Fruit fly (Drosophila melanogaster) whole organism, wandering third instar larva: ENCODE data around the gene CG31913.

Experiments
- Abd-B ChIP-seq: fragments of >200 bp; optimal IDR thresholded peaks from 2 replicates; lab custom pipeline; 2017; ENCODE audit warnings: missing biosample characterization, missing genetic modification characterization
- CG32264 ChIP-seq: fragments of 200-800 bp; sonication (Bioruptor generic); optimal IDR thresholded peaks from 2 replicates; lab custom pipeline; 2016; ENCODE audit warnings: missing biosample characterization, missing genetic modification characterization
- CG9705 ChIP-seq: fragments of 200-800 bp; sonication (Bioruptor generic); optimal IDR thresholded peaks from 2 replicates; lab custom pipeline; 2018; ENCODE audit warnings: missing biosample characterization, mild to moderate bottlenecking, missing genetic modification characterization
- CrebA ChIP-seq: fragments of 200-800 bp; sonication (Bioruptor generic); optimal IDR thresholded peaks from 2 replicates; lab custom pipeline; 2016; ENCODE audit warnings: missing biosample characterization, mild to moderate bottlenecking, missing genetic modification characterization, borderline replicate concordance
- Dfd ChIP-seq: fragments of >200 bp; optimal IDR thresholded peaks from 2 replicates; lab custom pipeline; 2017; ENCODE audit warnings: missing biosample characterization, missing genetic modification characterization
- Dif ChIP-seq: fragments of 200-275, 200-300 bp; sonication (Bioruptor generic); optimal IDR thresholded peaks from 2 replicates; lab custom pipeline; 2018; ENCODE audit warnings: missing biosample characterization, missing genetic modification characterization; ENCODE audit not compliant: partially characterized antibody
- GATAd ChIP-seq: sonication (Bioruptor generic); optimal IDR thresholded peaks from 2 replicates; lab custom pipeline; 2016; ENCODE audit warnings: missing biosample characterization, missing genetic modification characterization
- HLH106 ChIP-seq: fragments of 200-800 bp; optimal IDR thresholded peaks from 3 replicates; lab custom pipeline; 2019; ENCODE audit warnings: missing biosample characterization, mild to moderate bottlenecking, missing genetic modification characterization, moderate library complexity
- Hnf4 ChIP-seq: fragments of 200-800 bp; sonication (Bioruptor generic); optimal IDR thresholded peaks from 2 replicates; lab custom pipeline; 2016; ENCODE audit warnings: missing biosample characterization, mild to moderate bottlenecking, missing genetic modification characterization
- Hr78 ChIP-seq: fragments of >200 bp; optimal IDR thresholded peaks from 2 replicates; lab custom pipeline; 2017; ENCODE audit warnings: missing biosample characterization, missing genetic modification characterization
- Hr83 ChIP-seq: fragments of 200-300 bp; sonication (Bioruptor generic); optimal IDR thresholded peaks from 2 replicates; lab custom pipeline; 2016; ENCODE audit warnings: missing biosample characterization, mild to moderate bottlenecking, missing genetic modification characterization, moderate library complexity; ENCODE audit not compliant: poor library complexity, severe bottlenecking
- Jra ChIP-seq: sonication (Bioruptor generic); optimal IDR thresholded peaks from 2 replicates; lab custom pipeline; 2016; ENCODE audit warnings: missing biosample characterization, missing genetic modification characterization
- Mio ChIP-seq: sonication (Bioruptor generic); optimal IDR thresholded peaks from 2 replicates; lab custom pipeline; 2016; ENCODE audit warnings: missing biosample characterization, missing genetic modification characterization
- N ChIP-seq: fragments of >200 bp; optimal IDR thresholded peaks from 2 replicates; lab custom pipeline; 2018; ENCODE audit warnings: missing biosample characterization, missing external identifiers, missing genetic modification characterization
- OdsH ChIP-seq: fragments of 200-800 bp; sonication (Bioruptor generic); optimal IDR thresholded peaks from 2 replicates; lab custom pipeline; 2016; ENCODE audit warnings: missing biosample characterization, mild to moderate bottlenecking, missing genetic modification characterization
- Rel ChIP-seq, 2 experiments: fragments of 200-800 bp; sonication (Bioruptor generic) in 1 of 2; optimal IDR thresholded peaks; 2 replicates in 1 of 2; 3 replicates in 1 of 2; lab custom pipeline; 2016 to 2019; ENCODE audit warnings: mild to moderate bottlenecking in 2 of 2, missing biosample characterization in 2 of 2, missing genetic modification characterization in 2 of 2, moderate library complexity in 1 of 2
- Sp1 ChIP-seq: fragments of 200-800 bp; sonication (Bioruptor generic); optimal IDR thresholded peaks from 3 replicates; lab custom pipeline; 2019; ENCODE audit warnings: missing biosample characterization, mild to moderate bottlenecking, missing genetic modification characterization, moderate library complexity
- Vsx2 ChIP-seq: fragments of 200-300, 225-300 bp; sonication (Bioruptor generic); optimal IDR thresholded peaks from 2 replicates; lab custom pipeline; 2018; ENCODE audit warnings: missing biosample characterization, missing genetic modification characterization; ENCODE audit not compliant: partially characterized antibody
- br ChIP-seq: fragments of 200-800 bp; sonication (Bioruptor generic); optimal IDR thresholded peaks from 2 replicates; lab custom pipeline; 2016; ENCODE audit warnings: missing biosample characterization, missing genetic modification characterization
- brk ChIP-seq: fragments of 200-800 bp; sonication (Bioruptor generic); optimal IDR thresholded peaks from 2 replicates; lab custom pipeline; 2016; ENCODE audit warnings: missing biosample characterization, mild to moderate bottlenecking, missing genetic modification characterization
- dl ChIP-seq, 2 experiments: fragments of 175-275, 200-275 bp in 1 of 2; fragments of 200-275 bp in 1 of 2; sonication (Bioruptor generic); optimal IDR thresholded peaks; lab custom pipeline; 2018; ENCODE audit warnings: mild to moderate bottlenecking in 2 of 2, missing biosample characterization in 2 of 2, missing genetic modification characterization in 2 of 2, moderate library complexity in 2 of 2; ENCODE audit not compliant: partially characterized antibody in 2 of 2, insufficient read depth in 1 of 2
- dsf ChIP-seq: sonication (Bioruptor generic); optimal IDR thresholded peaks from 2 replicates; lab custom pipeline; 2016; ENCODE audit warnings: missing biosample characterization, missing genetic modification characterization, borderline replicate concordance
- ey ChIP-seq: fragments of 200-800 bp; sonication (Bioruptor generic); optimal IDR thresholded peaks from 2 replicates; lab custom pipeline; 2016; ENCODE audit warnings: missing biosample characterization, missing genetic modification characterization
- foxo ChIP-seq, 2 experiments: fragments of 200-800 bp; sonication (Bioruptor generic); optimal IDR thresholded peaks; 2 replicates in 1 of 2; 3 replicates in 1 of 2; lab custom pipeline; 2016 to 2017; ENCODE audit warnings: missing biosample characterization in 2 of 2, missing genetic modification characterization in 2 of 2
- fru ChIP-seq: fragments of 200-800 bp; sonication (Bioruptor generic); optimal IDR thresholded peaks from 3 replicates; lab custom pipeline; 2016; ENCODE audit warnings: missing biosample characterization, mild to moderate bottlenecking, missing genetic modification characterization
- h ChIP-seq: fragments of 200-800 bp; sonication (Bioruptor generic); optimal IDR thresholded peaks from 3 replicates; lab custom pipeline; 2016; ENCODE audit warnings: missing biosample characterization, mild to moderate bottlenecking, missing genetic modification characterization
- lola ChIP-seq: fragments of >200 bp; optimal IDR thresholded peaks from 2 replicates; lab custom pipeline; 2017; ENCODE audit warnings: missing biosample characterization, missing genetic modification characterization
- pan ChIP-seq: fragments of >200 bp; optimal IDR thresholded peaks from 2 replicates; lab custom pipeline; 2017
- psq ChIP-seq: fragments of 200-800 bp; sonication (Bioruptor generic); optimal IDR thresholded peaks from 3 replicates; lab custom pipeline; 2017; ENCODE audit warnings: missing biosample characterization, mild to moderate bottlenecking, missing genetic modification characterization, moderate library complexity
- rgr ChIP-seq: fragments of 200-800 bp; sonication (Bioruptor generic); optimal IDR thresholded peaks from 3 replicates; lab custom pipeline; 2016; ENCODE audit warnings: missing biosample characterization, mild to moderate bottlenecking, missing genetic modification characterization
- sage ChIP-seq: fragments of 200-800 bp; sonication (Bioruptor generic); optimal IDR thresholded peaks from 2 replicates; lab custom pipeline; 2016; ENCODE audit warnings: missing biosample characterization, mild to moderate bottlenecking, missing genetic modification characterization
- tai ChIP-seq: sonication (Bioruptor generic); optimal IDR thresholded peaks from 2 replicates; lab custom pipeline; 2016; ENCODE audit warnings: missing biosample characterization, missing genetic modification characterization
- usp ChIP-seq: fragments of >200 bp; optimal IDR thresholded peaks from 2 replicates; lab custom pipeline; 2017; ENCODE audit warnings: missing biosample characterization, missing genetic modification characterization
- woc ChIP-seq: sonication (Bioruptor generic); optimal IDR thresholded peaks from 2 replicates; lab custom pipeline; 2016; ENCODE audit warnings: missing biosample characterization, mild to moderate bottlenecking, missing genetic modification characterization

Gene CG31913

DNA sequence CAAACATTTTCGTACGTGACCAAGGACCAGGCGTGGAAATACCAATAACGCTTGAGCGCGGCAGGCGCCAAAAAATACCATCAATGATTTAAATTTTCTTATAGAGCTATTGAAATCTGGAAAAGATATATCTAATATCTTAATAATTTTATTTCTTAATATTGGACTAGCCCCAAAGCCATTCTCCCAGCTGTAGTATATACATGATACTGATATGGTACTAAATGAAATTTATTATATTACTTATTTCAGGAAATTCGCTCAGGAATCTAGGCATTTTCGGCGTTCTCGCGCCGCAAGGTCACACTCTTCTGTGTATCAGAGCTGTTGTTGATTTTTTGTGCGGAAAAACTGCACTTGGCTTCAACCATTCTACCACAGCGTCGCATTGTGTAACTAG, 18.1 kb downstream of the CG31913 start, which contains the start of the genes CG14005 and CG7239:
Gene CG14005 (minus strand): TSS at position 50 of the 400 bp plus-strand sequence.
Gene CG7239 (plus strand): TSS at position 295 of the 400 bp plus-strand sequence.
- TF ChIP-seq foxo (GFP tag; optimal IDR thresholded peaks at IDR 0.05; lab: Kevin White, UChicago), result no peak
- no peak for TF ChIP-seq Rel (GFP tag; optimal IDR thresholded peaks at IDR 0.05; lab: Kevin White, UChicago)
- TF ChIP-seq Rel (tag; optimal IDR thresholded peaks at IDR 0.05; lab: Kevin White, UChicago), result peak; percentile 11
- no peak for TF ChIP-seq Hr83 (GFP tag; lab: Kevin White, UChicago)

DNA sequence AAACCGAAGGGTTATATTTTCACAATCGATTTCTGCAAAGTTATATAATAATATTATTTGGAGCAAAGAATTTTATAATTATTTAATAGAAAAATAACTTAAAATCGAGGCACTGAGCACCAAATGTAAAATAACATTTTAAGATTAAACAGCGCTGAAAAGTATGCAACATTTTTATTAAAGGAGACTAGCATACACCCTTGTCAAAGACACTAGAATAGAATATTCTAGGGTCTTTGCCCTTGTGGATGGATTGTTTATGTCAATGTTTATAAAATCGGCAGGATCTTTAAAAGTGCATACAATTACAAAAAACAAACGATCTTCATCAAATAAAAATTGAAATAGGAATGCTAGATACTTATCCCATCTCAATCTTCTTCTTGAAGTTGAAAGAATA, 20.2 kb downstream of the CG31913 start:
- TF ChIP-seq CG32264 (GFP tag; lab: Kevin White, UChicago) (no peak), Rel (GFP tag; optimal IDR thresholded peaks at IDR 0.05; lab: Kevin White, UChicago) (no peak), Rel (tag; optimal IDR thresholded peaks at IDR 0.05; lab: Kevin White, UChicago) (no peak), N (GFP tag; lab: Kevin White, UChicago) (no peak), Mio (GFP tag; lab: Kevin White, UChicago) (no peak), Jra (GFP tag; lab: Kevin White, UChicago) (no peak), CrebA (GFP tag; lab: Kevin White, UChicago) (no peak), Dfd (GFP tag; lab: Kevin White, UChicago) (no peak), fru (GFP tag; lab: Kevin White, UChicago) (no peak), Hr78 (no peak), Hr83 (GFP tag; lab: Kevin White, UChicago) (no peak), woc (no peak), ey (GFP tag; lab: Kevin White, UChicago) (no peak), Vsx2 (GFP tag; lab: Kevin White, UChicago) (no peak), pan (lab: Kevin White, UChicago) (no peak), GATAd (GFP tag; lab: Kevin White, UChicago) (no peak), Abd-B (no peak), HLH106 (no peak), psq (GFP tag; lab: Kevin White, UChicago) (no peak), tai (no peak), Hnf4 (GFP tag; lab: Kevin White, UChicago) (no peak)

DNA sequence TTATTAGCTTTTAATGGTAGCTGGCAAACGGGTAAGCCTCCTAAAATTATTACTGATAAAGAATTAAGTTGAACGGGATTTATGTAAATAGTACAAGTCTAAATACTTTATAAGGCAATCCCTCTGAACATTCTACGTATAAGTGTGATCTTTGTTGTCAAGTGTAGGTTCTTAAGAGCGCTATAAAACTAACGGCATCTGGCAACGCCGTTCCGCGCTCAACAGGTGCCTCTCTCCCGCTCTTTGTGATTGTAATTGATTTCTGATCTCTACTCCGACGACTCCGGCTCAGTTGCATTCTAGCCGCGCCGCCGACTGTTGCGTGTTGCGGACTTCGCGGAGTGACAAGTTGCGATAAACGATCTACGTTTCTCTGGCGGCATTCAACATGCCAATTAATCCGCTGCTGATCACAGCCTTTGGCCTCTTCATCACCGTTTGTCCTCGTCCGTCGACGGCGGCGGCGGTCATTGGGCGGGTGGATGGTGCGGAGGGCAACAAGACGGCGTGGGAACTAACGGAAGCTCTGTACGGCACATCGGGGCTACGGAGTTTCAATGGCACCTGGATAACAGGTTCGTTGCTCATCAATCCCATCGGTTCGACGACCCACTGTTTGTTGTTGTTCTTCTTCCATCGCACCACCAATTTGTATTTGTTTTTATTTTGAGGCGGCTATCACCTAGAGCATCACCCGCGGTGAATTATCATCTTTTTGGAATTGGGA, 21.4 kb downstream of the CG31913 start, which contains the start of gene CG11034:
Gene CG11034 (plus strand): TSS at position 305 of the 727 bp plus-strand sequence.
- TF ChIP-seq HLH106 (peak; percentile 27), Dif (GFP tag; lab: Kevin White, UChicago) (peak; percentile 26), CG9705 (no peak), br (peak; percentile 2), CrebA (GFP tag; lab: Kevin White, UChicago) (no peak), OdsH (GFP tag; lab: Kevin White, UChicago) (no peak), woc (peak; percentile 4), Vsx2 (GFP tag; lab: Kevin White, UChicago) (no peak), dl (GFP tag; optimal IDR thresholded peaks at IDR 0.05; lab: Kevin White, UChicago; ENCODE audit: insufficient read depth in 1 of 2, partially characterized antibody in 2 of 2) (peak; percentile 56 to 62), tai (no peak), Sp1 (GFP tag; lab: Kevin White, UChicago) (no peak), Rel (GFP tag; optimal IDR thresholded peaks at IDR 0.05; lab: Kevin White, UChicago) (no peak), Rel (tag; optimal IDR thresholded peaks at IDR 0.05; lab: Kevin White, UChicago) (no peak), dsf (GFP tag; lab: Kevin White, UChicago) (no peak), usp (GFP tag; lab: Kevin White, UChicago) (no peak), brk (GFP tag; lab: Kevin White, UChicago) (no peak), lola (GFP tag; lab: Kevin White, UChicago) (no peak), Mio (GFP tag; lab: Kevin White, UChicago) (no peak), Abd-B (no peak), Dfd (GFP tag; lab: Kevin White, UChicago) (no peak), Hr78 (no peak), N (GFP tag; lab: Kevin White, UChicago) (no peak), sage (GFP tag; lab: Kevin White, UChicago) (no peak), CG32264 (GFP tag; lab: Kevin White, UChicago) (no peak), h (no peak), foxo (GFP tag; optimal IDR thresholded peaks at IDR 0.05; lab: Kevin White, UChicago) (no peak), Hnf4 (GFP tag; lab: Kevin White, UChicago) (no peak), rgr (GFP tag; lab: Kevin White, UChicago) (no peak), Jra (GFP tag; lab: Kevin White, UChicago) (no peak)
